Fruit fly (Drosophila melanogaster): ENCODE results near the gene Synd.

dm6 chr3R:20845493-20845892, 12.9 kb downstream of the Synd start:
- TF ChIP-seq toe (GFP tag; optimal IDR thresholded peaks at IDR 0.05) (no peak), ovo (GFP tag; optimal IDR thresholded peaks at IDR 0.05) (no peak), cic (GFP tag; optimal IDR thresholded peaks at IDR 0.05) (no peak), bab1 (GFP tag; optimal IDR thresholded peaks at IDR 0.05) (no peak), CG11617 (GFP tag; optimal IDR thresholded peaks at IDR 0.05) (no peak), CG5204 (GFP tag; optimal IDR thresholded peaks at IDR 0.05) (no peak), CG7045 (GFP tag; optimal IDR thresholded peaks at IDR 0.05) (no peak), CG1620 (GFP tag; optimal IDR thresholded peaks at IDR 0.05) (no peak), Hr96 (GFP tag; optimal IDR thresholded peaks at IDR 0.05) (no peak), tj (GFP tag; optimal IDR thresholded peaks at IDR 0.05) (no peak), kay (GFP tag; ENCODE audit: borderline replicate concordance) (no peak), Crg-1 (GFP tag; optimal IDR thresholded peaks at IDR 0.05) (no peak), CG7101 (tag; optimal IDR thresholded peaks at IDR 0.05) (no peak)
